Fruit fly (Drosophila melanogaster): ENCODE results near the gene Ets97D.

DNA sequence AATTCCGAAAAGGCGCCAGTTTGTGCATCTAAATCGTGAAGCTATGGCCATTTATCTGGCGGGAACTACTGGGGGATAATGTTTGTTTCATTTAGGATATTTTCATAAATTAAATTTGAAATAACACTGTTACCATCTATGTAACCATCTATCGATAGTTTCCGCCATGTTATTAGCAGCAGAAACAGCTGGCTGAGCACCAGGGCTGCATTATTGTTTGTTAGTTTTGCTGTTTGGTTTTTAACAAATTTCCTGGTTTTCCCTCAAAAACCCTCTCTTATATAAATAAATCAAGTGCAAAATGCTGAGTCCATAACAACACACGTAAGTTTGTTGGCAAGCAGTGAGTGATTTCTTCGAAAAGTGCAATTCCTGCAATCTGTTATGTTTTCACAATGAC, 36.3 kb downstream of the Ets97D start, which contains the start of gene CG5500:
- TF ChIP-seq CG8478 (optimal IDR thresholded peaks at IDR 0.05) (no peak), CTCF (optimal IDR thresholded peaks at IDR 0.05) (no peak)
